Fruit fly (Drosophila melanogaster): Measurements from ENCODE around the gene Sec16.
A peak's percentile ranks its signal among the peaks of the same experiment; 100 is the strongest.

The Sec16 gene

DNA sequence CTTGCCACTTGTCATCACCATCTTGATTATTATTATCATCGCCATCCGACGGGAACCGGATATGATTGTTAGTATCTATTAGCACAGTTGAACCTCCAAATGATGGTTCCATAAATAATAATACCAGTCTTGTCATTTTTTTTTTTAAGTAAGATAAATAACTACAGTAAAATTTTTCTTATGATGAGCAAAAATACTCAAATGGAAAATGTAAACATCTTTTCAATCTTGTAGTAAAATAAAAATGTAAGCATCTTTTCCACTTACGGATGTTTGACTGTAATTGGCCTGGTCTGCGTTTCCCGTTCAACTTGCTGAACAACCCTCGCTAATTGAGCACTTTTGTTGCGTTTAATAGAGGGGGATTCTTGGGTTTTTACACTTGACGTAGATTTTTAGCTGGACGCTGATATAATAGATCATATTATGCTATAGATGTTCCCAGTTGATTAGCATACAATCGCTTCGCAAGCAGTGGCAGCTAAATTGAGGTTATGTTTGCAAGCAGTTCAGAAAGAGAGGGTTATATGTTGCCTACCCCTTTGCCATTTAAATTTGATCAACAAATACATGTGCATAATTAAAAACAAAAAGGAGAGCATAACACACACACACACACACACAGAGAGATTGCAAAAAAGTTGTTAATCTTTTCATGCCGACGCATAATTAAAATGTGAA is 29.9 kb downstream of the Sec16 start (continued):
- TF ChIP-seq Meics (GFP tag; optimal IDR thresholded peaks at IDR 0.05): no peak
- no peak for TF ChIP-seq B-H1 (GFP tag; IDR thresholded peaks at IDR 0.05)
- no peak for TF ChIP-seq CG2116 (GFP tag; optimal IDR thresholded peaks at IDR 0.05)
- TF ChIP-seq B-H2 (GFP tag; optimal IDR thresholded peaks at IDR 0.05): no peak
- no peak for TF ChIP-seq Camta (GFP tag; optimal IDR thresholded peaks at IDR 0.05)
- TF ChIP-seq gem (tag; optimal IDR thresholded peaks at IDR 0.05): peak; percentile 16
- TF ChIP-seq CG5953 (GFP tag; IDR thresholded peaks at IDR 0.05): no peak
- TF ChIP-seq gce (GFP tag; IDR thresholded peaks at IDR 0.05): no peak
- no peak for TF ChIP-seq NC2α (GFP tag; optimal IDR thresholded peaks at IDR 0.05)
- TF ChIP-seq gsb-n (tag; optimal IDR thresholded peaks at IDR 0.05): no peak
- no peak for TF ChIP-seq chn (GFP tag; optimal IDR thresholded peaks at IDR 0.05)
- no peak for TF ChIP-seq CG13123 (GFP tag; optimal IDR thresholded peaks at IDR 0.05)
- no peak for TF ChIP-seq vvl (GFP tag; IDR thresholded peaks at IDR 0.05)
- no peak for TF ChIP-seq p53 (GFP tag; optimal IDR thresholded peaks at IDR 0.05)
- TF ChIP-seq prd (optimal IDR thresholded peaks at IDR 0.05): no peak
- no peak for TF ChIP-seq prd (GFP tag; IDR thresholded peaks at IDR 0.05)

DNA sequence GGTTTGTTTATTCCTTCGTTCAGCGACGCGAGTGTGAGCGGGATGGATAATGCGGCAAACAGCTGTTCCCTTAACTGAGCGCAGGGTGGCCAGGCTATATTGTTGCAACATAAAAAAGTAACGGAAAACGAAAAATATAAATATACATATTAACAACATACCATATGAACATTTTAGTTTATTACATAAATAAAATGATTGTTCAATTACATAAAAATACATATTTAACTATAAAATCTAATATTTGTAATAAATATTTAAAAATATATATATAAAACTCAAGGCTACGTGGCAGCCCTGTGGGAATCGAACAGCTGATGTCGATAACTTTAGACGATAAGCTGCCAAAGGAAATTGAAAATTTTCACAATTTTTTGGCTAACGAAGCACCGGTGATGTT is 33.7 kb downstream of the Sec16 start, which contains the start of the genes Aven and CG2540:
Gene Aven, minus strand, starts transcription at position 77 of the 400 bp plus-strand sequence.
Gene CG2540, plus strand, starts transcription at position 315 of the 400 bp plus-strand sequence.
- TF ChIP-seq Jarid2 (GFP tag; optimal IDR thresholded peaks at IDR 0.05) (peak; percentile 4), CG1529 (GFP tag; optimal IDR thresholded peaks at IDR 0.05) (peak; percentile 68), Gsc (GFP tag; IDR thresholded peaks at IDR 0.05) (no peak), lbe (GFP tag; optimal IDR thresholded peaks at IDR 0.05) (peak; percentile 67), CG17612 (GFP tag; IDR thresholded peaks at IDR 0.05) (no peak), otp (GFP tag; IDR thresholded peaks at IDR 0.05) (no peak), HLH54F (GFP tag; optimal IDR thresholded peaks at IDR 0.05) (no peak), CG12155 (GFP tag; optimal IDR thresholded peaks at IDR 0.05) (peak; percentile 74), Taf1 (GFP tag; IDR thresholded peaks at IDR 0.05) (peak; percentile 19; the same call in 1 of the 2 replicates), croc (GFP tag; conservative IDR thresholded peaks at IDR 0.05) (peak; percentile 37; the same call in 1 of the 3 replicates), Usf (GFP tag; optimal IDR thresholded peaks at IDR 0.05) (peak; percentile 37), CG1233 (GFP tag; optimal IDR thresholded peaks at IDR 0.05) (peak; percentile 80), CG15696 (tag; optimal IDR thresholded peaks at IDR 0.05) (peak; percentile 89), nerfin-2 (GFP tag; IDR thresholded peaks at IDR 0.05; ENCODE audit: partially characterized antibody) (no peak), sens-2 (GFP tag; IDR thresholded peaks at IDR 0.05) (peak; percentile 7; the same call in 1 of the 2 replicates), NfI (GFP tag; optimal IDR thresholded peaks at IDR 0.05) (peak; percentile 85), Pdp1 (GFP tag; optimal IDR thresholded peaks at IDR 0.05) (peak in 1 of 2 experiments; percentile 15), CG6254 (GFP tag; optimal IDR thresholded peaks at IDR 0.05) (peak; percentile 72), knrl (GFP tag; IDR thresholded peaks at IDR 0.05; ENCODE audit: partially characterized antibody) (no peak), CG14965 (GFP tag; optimal IDR thresholded peaks at IDR 0.05; ENCODE audit: borderline replicate concordance) (no peak), CG2202 (tag; optimal IDR thresholded peaks at IDR 0.05) (peak; percentile 67), D19A (tag; optimal IDR thresholded peaks at IDR 0.05) (peak; percentile 85), nau (GFP tag; optimal IDR thresholded peaks at IDR 0.05) (no peak), Doc2 (GFP tag; IDR thresholded peaks at IDR 0.05) (no peak), hbn (GFP tag; IDR thresholded peaks at IDR 0.05; ENCODE audit: partially characterized antibody) (no peak), Dp (GFP tag; optimal IDR thresholded peaks at IDR 0.05) (peak; percentile 4), Ets97D (GFP tag; optimal IDR thresholded peaks at IDR 0.05) (no peak), CG5953 (GFP tag; IDR thresholded peaks at IDR 0.05) (no peak), NC2β (GFP tag; optimal IDR thresholded peaks at IDR 0.05) (no peak), Hsf (GFP tag; optimal IDR thresholded peaks at IDR 0.05) (no peak), CG10431 (GFP tag; optimal IDR thresholded peaks at IDR 0.05) (peak; percentile 56), CG33557 (GFP tag; optimal IDR thresholded peaks at IDR 0.05) (peak; percentile 87), CG10462 (GFP tag; optimal IDR thresholded peaks at IDR 0.05) (peak; percentile 37), GATAe (GFP tag; conservative IDR thresholded peaks at IDR 0.05) (no peak), CG1647 (GFP tag; optimal IDR thresholded peaks at IDR 0.05) (no peak)
